Worm (Caenorhabditis elegans) whole organism, L4 larva: ENCODE data around the gene Y57A10A.4.

Experiments used
- F26F4.8 ChIP-seq: fragments of 200-800 bp; sonication (Bioruptor generic); conservative IDR thresholded peaks from 2 replicates; pipeline ENCODE4 v1.3.6; 2022; ENCODE audit warnings: missing genetic modification characterization, missing compliant biosample characterization
- F37D6.2 ChIP-seq: sonication (generic microtip); optimal IDR thresholded peaks from 2 replicates; lab custom pipeline; 2016; ENCODE audit warnings: mild to moderate bottlenecking, missing genetic modification characterization, missing compliant biosample characterization
- R02D3.7 ChIP-seq: fragments of 150-350 bp; sonication (generic microtip); optimal IDR thresholded peaks from 3 replicates; lab custom pipeline; 2014; ENCODE audit warnings: missing biosample characterization, missing genetic modification characterization
- T26A8.4 ChIP-seq: fragments of 200-800 bp; sonication (Bioruptor generic); IDR thresholded peaks from 2 replicates; pipeline ENCODE4 v1.3.6; 2022; ENCODE audit warnings: missing genetic modification characterization, missing compliant biosample characterization
- Y75B8A.6 ChIP-seq: fragments of 200-800 bp; sonication (Bioruptor generic); IDR thresholded peaks from 2 replicates; pipeline ENCODE4 v1.3.6; 2022; ENCODE audit warnings: missing genetic modification reagents, missing genetic modification characterization, missing compliant biosample characterization
- ZK337.2 ChIP-seq: fragments of 200-800 bp; sonication (Bioruptor generic); IDR thresholded peaks from 2 replicates; pipeline ENCODE4 v1.3.6; 2022; ENCODE audit warnings: missing genetic modification reagents, missing genetic modification characterization, missing compliant biosample characterization
- aha-1 ChIP-seq: fragments of 150-350 bp; peaks from one replicate; lab custom pipeline; 2014; ENCODE audit warnings: missing biosample characterization, missing genetic modification characterization
- aly-2 ChIP-seq: sonication (generic microtip); optimal IDR thresholded peaks from 2 replicates; lab custom pipeline; 2018; ENCODE audit warnings: missing biosample characterization, missing genetic modification characterization
- arid-1 ChIP-seq: fragments of 200-800 bp; sonication (Bioruptor generic); conservative IDR thresholded peaks from 2 replicates; pipeline ENCODE4 v1.3.6; 2022; ENCODE audit warnings: missing genetic modification reagents, missing genetic modification characterization, missing compliant biosample characterization
- ceh-28 ChIP-seq: fragments of 150-350 bp; optimal IDR thresholded peaks from 2 replicates; lab custom pipeline; 2014; ENCODE audit warnings: missing biosample characterization, missing genetic modification reagents, missing genetic modification characterization
- ceh-32 ChIP-seq: sonication (generic microtip); optimal IDR thresholded peaks from 2 replicates; lab custom pipeline; 2016; ENCODE audit warnings: mild to moderate bottlenecking, missing genetic modification characterization, missing compliant biosample characterization; ENCODE audit not compliant: poor library complexity
- ceh-44 ChIP-seq: fragments of 200-800 bp; sonication (Bioruptor generic); IDR thresholded peaks from 2 replicates; pipeline ENCODE4 v1.3.6; 2022; ENCODE audit warnings: missing genetic modification reagents, missing genetic modification characterization, missing compliant biosample characterization
- cey-2 ChIP-seq: sonication (generic microtip); optimal IDR thresholded peaks from 3 replicates; lab custom pipeline; 2017; ENCODE audit warnings: missing genetic modification characterization, mild to moderate bottlenecking, missing compliant biosample characterization, antibody characterized with exemption, borderline replicate concordance; ENCODE audit not compliant: insufficient read depth
- daf-12 ChIP-seq: fragments of 150-350 bp; optimal IDR thresholded peaks from 2 replicates; lab custom pipeline; 2014; ENCODE audit warnings: missing biosample characterization, missing genetic modification reagents, missing genetic modification characterization
- daf-19 ChIP-seq: fragments of 200-800 bp; sonication (Bioruptor generic); conservative IDR thresholded peaks from 2 replicates; pipeline ENCODE4 v1.3.6; 2022; ENCODE audit warnings: missing genetic modification characterization, missing compliant biosample characterization
- dmd-9 ChIP-seq: fragments of 200-800 bp; sonication (Bioruptor generic); IDR thresholded peaks from 2 replicates; pipeline ENCODE4 v1.3.6; 2022; ENCODE audit warnings: missing genetic modification reagents, missing genetic modification characterization, missing compliant biosample characterization
- dpl-1 ChIP-seq: fragments of 150-350 bp; optimal IDR thresholded peaks from 2 replicates; lab custom pipeline; 2014; ENCODE audit warnings: missing biosample characterization, missing genetic modification reagents, missing genetic modification characterization
- fkh-10 ChIP-seq: fragments of 150-350 bp; optimal IDR thresholded peaks from 2 replicates; lab custom pipeline; 2014; ENCODE audit warnings: missing biosample characterization, missing genetic modification reagents, missing genetic modification characterization
- hif-1 ChIP-seq, 2 experiments: sonication (generic microtip); optimal IDR thresholded peaks; 2 replicates each; lab custom pipeline; 2016 to 2017; ENCODE audit warnings: missing compliant biosample characterization in 2 of 2, missing genetic modification characterization in 2 of 2, missing genetic modification reagents in 2 of 2, missing genotype in 2 of 2, mild to moderate bottlenecking in 1 of 2
- hlh-11 ChIP-seq: fragments of 200-800 bp; sonication (Bioruptor generic); optimal IDR thresholded peaks from 2 replicates; lab custom pipeline; 2018; ENCODE audit warnings: mild to moderate bottlenecking, missing genetic modification characterization, missing compliant biosample characterization
- hlh-30 ChIP-seq: sonication (generic microtip); optimal IDR thresholded peaks from 2 replicates; lab custom pipeline; 2017; ENCODE audit warnings: antibody characterized with exemption, mild to moderate bottlenecking, missing genetic modification characterization, missing compliant biosample characterization; ENCODE audit not compliant: insufficient read depth
- hmg-1.1 ChIP-seq: fragments of 200-800 bp; sonication (Bioruptor generic); IDR thresholded peaks from 2 replicates; pipeline ENCODE4 v1.3.6; 2022; ENCODE audit warnings: missing genetic modification reagents, missing genetic modification characterization, missing compliant biosample characterization
- lin-1 ChIP-seq: fragments of 200-800 bp; sonication (Bioruptor generic); IDR thresholded peaks from 2 replicates; pipeline ENCODE4 v1.3.6; 2022; ENCODE audit warnings: missing genetic modification reagents, missing genetic modification characterization, missing compliant biosample characterization
- lin-38 ChIP-seq: fragments of 200-800 bp; sonication (Bioruptor generic); IDR thresholded peaks from 2 replicates; pipeline ENCODE4 v1.3.6; 2022; ENCODE audit warnings: missing genetic modification reagents, missing genetic modification characterization, missing compliant biosample characterization
- lsy-2 ChIP-seq, 2 experiments: fragments of 150-350 bp in 1 of 2; sonication (generic microtip) in 1 of 2; optimal IDR thresholded peaks; 2 replicates each; lab custom pipeline; 2014 to 2017; ENCODE audit warnings: missing biosample characterization in 2 of 2, missing genetic modification characterization in 2 of 2
- mdl-1 ChIP-seq, 2 experiments: fragments of 150-350 bp in 1 of 2; sonication (generic microtip) in 1 of 2; optimal IDR thresholded peaks; 2 replicates each; lab custom pipeline; 2014 to 2017; ENCODE audit warnings: missing biosample characterization in 2 of 2, missing genetic modification characterization in 2 of 2
- mdt-29 ChIP-seq: fragments of 200-800 bp; sonication (Bioruptor generic); IDR thresholded peaks from 2 replicates; pipeline ENCODE4 v1.3.6; 2022; ENCODE audit warnings: missing genetic modification reagents, missing genetic modification characterization, missing compliant biosample characterization
- mep-1 ChIP-seq: fragments of 150-350 bp; sonication (generic microtip); optimal IDR thresholded peaks from 3 replicates; lab custom pipeline; 2014; ENCODE audit warnings: missing biosample characterization, missing genetic modification characterization
- mes-2 ChIP-seq: sonication (generic microtip); optimal IDR thresholded peaks from 2 replicates; lab custom pipeline; 2016; ENCODE audit warnings: missing genotype, mild to moderate bottlenecking, missing genetic modification characterization, missing compliant biosample characterization; ENCODE audit not compliant: poor library complexity, severe bottlenecking
- mxl-2 ChIP-seq: fragments of 200-800 bp; sonication (Bioruptor generic); conservative IDR thresholded peaks from 2 replicates; pipeline ENCODE4 v1.3.6; 2022; ENCODE audit warnings: missing genetic modification reagents, missing genetic modification characterization, missing compliant biosample characterization
- mxl-3 ChIP-seq: fragments of 200-800 bp; sonication (Bioruptor generic); optimal IDR thresholded peaks from 2 replicates; lab custom pipeline; 2018; ENCODE audit warnings: mild to moderate bottlenecking, missing genetic modification characterization, missing compliant biosample characterization
- nhr-111 ChIP-seq: fragments of 200-800 bp; sonication (Bioruptor generic); optimal IDR thresholded peaks from 2 replicates; lab custom pipeline; 2018; ENCODE audit warnings: mild to moderate bottlenecking, missing genetic modification characterization, missing compliant biosample characterization
- nhr-237 ChIP-seq: sonication (generic microtip); optimal IDR thresholded peaks from 2 replicates; lab custom pipeline; 2017; ENCODE audit warnings: missing biosample characterization, missing genetic modification characterization
- nhr-28 ChIP-seq: fragments of 150-350 bp; optimal IDR thresholded peaks from 2 replicates; lab custom pipeline; 2014; ENCODE audit warnings: missing biosample characterization, missing genetic modification characterization
- nhr-76 ChIP-seq: fragments of 150-350 bp; optimal IDR thresholded peaks from 2 replicates; lab custom pipeline; 2014; ENCODE audit warnings: missing biosample characterization, missing genetic modification characterization
- rbr-2 ChIP-seq: sonication (generic microtip); optimal IDR thresholded peaks from 2 replicates; lab custom pipeline; 2016; ENCODE audit warnings: missing genotype, missing genetic modification characterization, missing compliant biosample characterization
- set-16 ChIP-seq: fragments of 200-800 bp; sonication (Bioruptor generic); IDR thresholded peaks from 2 replicates; pipeline ENCODE4 v1.3.6; 2022; ENCODE audit warnings: missing genetic modification reagents, missing genetic modification characterization, missing compliant biosample characterization
- skn-1 ChIP-seq: fragments of 150-350 bp; optimal IDR thresholded peaks from 2 replicates; lab custom pipeline; 2014; ENCODE audit warnings: missing biosample characterization, missing genetic modification characterization
- snpc-1.2 ChIP-seq: fragments of 200-800 bp; sonication (Bioruptor generic); IDR thresholded peaks from 2 replicates; pipeline ENCODE4 v1.3.6; 2022; ENCODE audit warnings: missing genetic modification reagents, missing genetic modification characterization, missing compliant biosample characterization
- tag-97 ChIP-seq: fragments of 200-800 bp; sonication (Bioruptor generic); IDR thresholded peaks from 2 replicates; pipeline ENCODE4 v1.3.6; 2022; ENCODE audit warnings: missing genetic modification characterization, missing compliant biosample characterization
- unc-130 ChIP-seq: sonication (generic microtip); optimal IDR thresholded peaks from 2 replicates; lab custom pipeline; 2016; ENCODE audit warnings: missing genetic modification reagents, missing genetic modification characterization, missing compliant biosample characterization
- unc-39 ChIP-seq: sonication (generic microtip); optimal IDR thresholded peaks from 2 replicates; lab custom pipeline; 2017; ENCODE audit warnings: missing biosample characterization, missing genetic modification characterization
- unc-62 ChIP-seq, 3 experiments: fragments of 150-350 bp in 1 of 3; sonication (generic microtip); optimal IDR thresholded peaks in 2 of 3; peaks in 1 of 3; 1 replicate in 1 of 3; 2 replicates in 2 of 3; lab custom pipeline; 2014 to 2017; ENCODE audit warnings: missing biosample characterization in 3 of 3, missing genetic modification characterization in 3 of 3, missing genetic modification reagents in 3 of 3, missing genotype in 1 of 3
- zfp-3 ChIP-seq: fragments of 200-800 bp; sonication (Bioruptor generic); conservative IDR thresholded peaks from 2 replicates; pipeline ENCODE4 v1.3.6; 2022; ENCODE audit warnings: missing genetic modification reagents, missing genetic modification characterization, missing compliant biosample characterization
- zip-11 ChIP-seq: fragments of 200-800 bp; sonication (Bioruptor generic); IDR thresholded peaks from 2 replicates; pipeline ENCODE4 v1.3.6; 2022; ENCODE audit warnings: missing genetic modification characterization, missing compliant biosample characterization
- ztf-11 ChIP-seq: fragments of 150-350 bp; optimal IDR thresholded peaks from 2 replicates; lab custom pipeline; 2014; ENCODE audit warnings: missing biosample characterization, missing genetic modification characterization
- ztf-7 ChIP-seq: fragments of 150-350 bp; optimal IDR thresholded peaks from 2 replicates; lab custom pipeline; 2014; ENCODE audit warnings: missing biosample characterization, missing genetic modification characterization

Gene Y57A10A.4

DNA sequence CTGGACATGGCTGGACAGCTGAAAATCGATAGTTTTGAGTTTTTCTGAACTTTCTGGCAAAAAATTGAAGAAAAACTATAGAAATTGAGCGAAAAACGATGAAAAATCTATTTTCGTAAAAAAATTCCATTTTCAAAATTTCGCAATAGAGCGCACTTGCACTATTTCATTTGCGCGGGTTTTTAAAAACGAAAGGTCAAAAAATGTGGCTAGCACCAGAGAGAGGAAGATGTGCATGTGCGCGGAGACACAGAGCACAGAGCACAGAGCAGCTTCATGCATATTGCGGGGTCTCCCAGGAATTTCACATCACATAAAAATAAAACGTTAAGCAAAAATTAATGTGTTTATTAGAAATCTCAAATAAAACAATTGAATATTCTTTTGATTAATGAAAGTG lies 43.9 kb upstream of the Y57A10A.4 start, which contains the start of gene Y17G7B.18:
Gene Y17G7B.18, minus strand, starts transcription at position 18 of the 400 bp plus-strand sequence.
- TF ChIP-seq daf-12 (tag; lab: Kevin White, UChicago) = no peak
- TF ChIP-seq mdl-1 (tag; optimal IDR thresholded peaks at IDR 0.05; lab: Kevin White, UChicago) = peak in 1 of 2 experiments; percentile 52
- no peak for TF ChIP-seq mxl-2 (GFP tag; lab: Robert Waterston, UW)
- TF ChIP-seq mdt-29 = 0 out of 2 replicates have a peak, but pooled peaks have one; percentile 21
- no peak for TF ChIP-seq daf-19 (GFP tag; lab: Robert Waterston, UW)
- TF ChIP-seq ztf-11 (tag; lab: Kevin White, UChicago) = no peak
- TF ChIP-seq hlh-11 (tag; lab: Kevin White, UChicago) = peak; percentile 3
- peak; percentile 5 for TF ChIP-seq nhr-28 (tag; lab: Kevin White, UChicago)
- peak; percentile 48 for TF ChIP-seq rbr-2 (tag; lab: Kevin White, UChicago)
- peak in 1 of 2 experiments; percentile 6 for TF ChIP-seq hif-1 (tag; optimal IDR thresholded peaks at IDR 0.05; lab: Kevin White, UChicago)
- TF ChIP-seq ceh-44 (GFP tag; lab: Robert Waterston, UW) = no peak
- peak; percentile 1 for TF ChIP-seq F37D6.2
- no peak for TF ChIP-seq tag-97 (GFP tag; lab: Robert Waterston, UW)
- TF ChIP-seq ZK337.2 (GFP tag; lab: Robert Waterston, UW) = no peak
- no peak for TF ChIP-seq arid-1
- no peak for TF ChIP-seq zfp-3 (GFP tag; lab: Robert Waterston, UW)
- peak; percentile 98 for TF ChIP-seq lin-38 (GFP tag; lab: Robert Waterston, UW)
- TF ChIP-seq lsy-2 (tag; optimal IDR thresholded peaks at IDR 0.05; lab: Kevin White, UChicago) = peak in 1 of 2 experiments; percentile 83
- no peak for TF ChIP-seq Y75B8A.6 (GFP tag; lab: Robert Waterston, UW)
- TF ChIP-seq unc-130 = no peak
- TF ChIP-seq aly-2 (tag; lab: Kevin White, UChicago) = no peak
- peak; percentile 66 for TF ChIP-seq hlh-30
- peak; percentile 76 for TF ChIP-seq mep-1 (tag; lab: Kevin White, UChicago)
- no peak for TF ChIP-seq T26A8.4 (GFP tag; lab: Robert Waterston, UW)
- no peak for TF ChIP-seq mxl-3
- peak; percentile 47 for TF ChIP-seq aha-1 (tag; lab: Kevin White, UChicago)
- peak; percentile 63 for TF ChIP-seq mes-2 (tag; lab: Kevin White, UChicago)
- no peak for TF ChIP-seq skn-1 (tag; lab: Kevin White, UChicago)
- TF ChIP-seq unc-62 (GFP tag; optimal IDR thresholded peaks at IDR 0.05 in 1 of 2; lab: Kevin White, UChicago) = peak in 1 of 2 experiments; percentile 87
- no peak for TF ChIP-seq unc-62 (tag; optimal IDR thresholded peaks at IDR 0.05; lab: Kevin White, UChicago)
- TF ChIP-seq set-16 (GFP tag; lab: Robert Waterston, UW) = 0 out of 2 replicates have a peak, but pooled peaks have one; percentile 3
- TF ChIP-seq hmg-1.1 (GFP tag; lab: Robert Waterston, UW) = peak; percentile 64
- TF ChIP-seq nhr-76 (tag; lab: Kevin White, UChicago) = no peak
- TF ChIP-seq fkh-10 (GFP tag; lab: Kevin White, UChicago) = peak; percentile 62
- no peak for TF ChIP-seq nhr-237 (tag; lab: Kevin White, UChicago)
- TF ChIP-seq dpl-1 = peak; percentile 94
- TF ChIP-seq cey-2 (tag; lab: Kevin White, UChicago) = no peak

ce11 chrII:12108843-12109242 lies 42.9 kb upstream of the Y57A10A.4 start:
- no peak for TF ChIP-seq ztf-7 (tag; lab: Kevin White, UChicago)
- TF ChIP-seq ceh-28 (tag; lab: Kevin White, UChicago) = no peak
- no peak for TF ChIP-seq ceh-32 (tag; lab: Kevin White, UChicago)
- TF ChIP-seq F26F4.8 (GFP tag; lab: Robert Waterston, UW) = no peak
- no peak for TF ChIP-seq nhr-111 (GFP tag; lab: Kevin White, UChicago)
- no peak for TF ChIP-seq aly-2 (tag; lab: Kevin White, UChicago)
- no peak for TF ChIP-seq zip-11 (GFP tag; lab: Robert Waterston, UW)
- no peak for TF ChIP-seq F37D6.2
- no peak for TF ChIP-seq unc-39 (tag; lab: Kevin White, UChicago)
- no peak for TF ChIP-seq R02D3.7 (tag; lab: Kevin White, UChicago)
- TF ChIP-seq hmg-1.1 (GFP tag; lab: Robert Waterston, UW) = no peak
- no peak for TF ChIP-seq mdl-1 (tag; optimal IDR thresholded peaks at IDR 0.05; lab: Kevin White, UChicago)
- no peak for TF ChIP-seq snpc-1.2 (GFP tag; lab: Robert Waterston, UW)
- no peak for TF ChIP-seq mxl-2 (GFP tag; lab: Robert Waterston, UW)
- no peak for TF ChIP-seq dmd-9 (GFP tag; lab: Robert Waterston, UW)
- TF ChIP-seq Y75B8A.6 (GFP tag; lab: Robert Waterston, UW) = no peak
- no peak for TF ChIP-seq lin-1 (GFP tag; lab: Robert Waterston, UW)
